Worm (Caenorhabditis elegans) whole organism, mixed stage, embryonic: Measurements from ENCODE around the gene Y7A5A.10.

ENCODE experiments used
- M03D4.4 ChIP-seq: sonication (generic microtip); optimal IDR thresholded peaks from 2 replicates; lab custom pipeline; 2017; ENCODE audit warnings: mild to moderate bottlenecking, missing genetic modification characterization, missing compliant biosample characterization
- bed-3 ChIP-seq: fragments of 200-800 bp; sonication (Bioruptor generic); optimal IDR thresholded peaks from 3 replicates; lab custom pipeline; 2018; ENCODE audit warnings: mild to moderate bottlenecking, missing genetic modification characterization, moderate library complexity, missing compliant biosample characterization
- blmp-1 ChIP-seq: fragments of 150-350 bp; optimal IDR thresholded peaks from 2 replicates; lab custom pipeline; 2014; ENCODE audit warnings: missing biosample characterization, missing genetic modification characterization
- ceh-39 ChIP-seq: fragments of 150-350 bp; optimal IDR thresholded peaks from 2 replicates; lab custom pipeline; 2014; ENCODE audit warnings: missing biosample characterization, missing genetic modification characterization
- ceh-43 ChIP-seq: fragments of 200-800 bp; sonication (Bioruptor generic); optimal IDR thresholded peaks from 2 replicates; lab custom pipeline; 2018; ENCODE audit warnings: mild to moderate bottlenecking, missing genetic modification characterization, moderate library complexity, missing compliant biosample characterization
- ceh-83 ChIP-seq: fragments of 200-800 bp; sonication (Bioruptor generic); optimal IDR thresholded peaks from 2 replicates; lab custom pipeline; 2018; ENCODE audit warnings: mild to moderate bottlenecking, missing genetic modification characterization, missing compliant biosample characterization
- ces-1 ChIP-seq: fragments of 150-350 bp; optimal IDR thresholded peaks from 2 replicates; lab custom pipeline; 2014; ENCODE audit warnings: missing biosample characterization, missing genetic modification reagents, missing genetic modification characterization
- cnd-1 ChIP-seq: fragments of 200-800 bp; sonication (Bioruptor generic); optimal IDR thresholded peaks from 2 replicates; lab custom pipeline; 2018; ENCODE audit warnings: mild to moderate bottlenecking, missing genetic modification characterization, missing compliant biosample characterization
- drap-1 ChIP-seq: fragments of 200-800 bp; sonication (Bioruptor generic); optimal IDR thresholded peaks from 3 replicates; lab custom pipeline; 2018; ENCODE audit warnings: mild to moderate bottlenecking, missing genetic modification characterization, missing compliant biosample characterization
- elt-1 ChIP-seq: sonication (generic microtip); optimal IDR thresholded peaks from 2 replicates; lab custom pipeline; 2017; ENCODE audit warnings: missing genetic modification characterization, mild to moderate bottlenecking, missing compliant biosample characterization, antibody characterized with exemption, moderate library complexity, borderline replicate concordance; ENCODE audit not compliant: insufficient read depth
- elt-3 ChIP-seq: fragments of 150-350 bp; optimal IDR thresholded peaks from 2 replicates; lab custom pipeline; 2014; ENCODE audit warnings: missing biosample characterization, missing genetic modification characterization
- flh-1 ChIP-seq: fragments of 200-800 bp; sonication (Bioruptor generic); optimal IDR thresholded peaks from 2 replicates; lab custom pipeline; 2018; ENCODE audit warnings: mild to moderate bottlenecking, missing genetic modification characterization, moderate library complexity, missing compliant biosample characterization
- ham-2 ChIP-seq: fragments of 200-800 bp; sonication (Bioruptor generic); optimal IDR thresholded peaks from 2 replicates; lab custom pipeline; 2018; ENCODE audit warnings: mild to moderate bottlenecking, missing genetic modification characterization, missing compliant biosample characterization
- lin-13 ChIP-seq: fragments of 150-350 bp; optimal IDR thresholded peaks from 2 replicates; lab custom pipeline; 2014; ENCODE audit warnings: missing biosample characterization, missing genetic modification characterization
- lin-32 ChIP-seq: fragments of 200-800 bp; sonication (Bioruptor generic); optimal IDR thresholded peaks from 2 replicates; lab custom pipeline; 2018; ENCODE audit warnings: mild to moderate bottlenecking, missing genetic modification characterization, missing compliant biosample characterization
- lsy-2 ChIP-seq: fragments of 150-350 bp; optimal IDR thresholded peaks from 2 replicates; lab custom pipeline; 2014; ENCODE audit warnings: missing biosample characterization, missing genetic modification characterization
- mab-5 ChIP-seq: fragments of 150-350 bp; optimal IDR thresholded peaks from 2 replicates; lab custom pipeline; 2014; ENCODE audit warnings: missing biosample characterization, missing genetic modification characterization
- mep-1 ChIP-seq: fragments of 150-350 bp; optimal IDR thresholded peaks from 2 replicates; lab custom pipeline; 2017; ENCODE audit warnings: missing biosample characterization, missing genetic modification reagents, missing genetic modification characterization, inconsistent platforms
- mls-2 ChIP-seq: sonication (generic microtip); optimal IDR thresholded peaks from 2 replicates; lab custom pipeline; 2016; ENCODE audit warnings: mild to moderate bottlenecking, missing genetic modification characterization, moderate library complexity, missing compliant biosample characterization
- nhr-237 ChIP-seq: fragments of 150-350 bp; optimal IDR thresholded peaks from 2 replicates; lab custom pipeline; 2014; ENCODE audit warnings: missing biosample characterization, missing genetic modification characterization
- nhr-76 ChIP-seq: sonication (generic microtip); optimal IDR thresholded peaks from 2 replicates; lab custom pipeline; 2017; ENCODE audit warnings: missing biosample characterization, missing genetic modification characterization
- pha-4 ChIP-seq: fragments of 150-350 bp; optimal IDR thresholded peaks from 2 replicates; lab custom pipeline; 2018; ENCODE audit warnings: missing biosample characterization, missing genetic modification reagents, missing genetic modification characterization
- sem-2 ChIP-seq: fragments of 200-800 bp; sonication (Bioruptor generic); optimal IDR thresholded peaks from 2 replicates; lab custom pipeline; 2018; ENCODE audit warnings: mild to moderate bottlenecking, missing genetic modification characterization, missing compliant biosample characterization
- snpc-4 ChIP-seq: fragments of 150-350 bp; optimal IDR thresholded peaks from 2 replicates; lab custom pipeline; 2014; ENCODE audit warnings: missing biosample characterization, missing genetic modification characterization
- sptf-1 ChIP-seq: sonication (generic microtip); optimal IDR thresholded peaks from 2 replicates; lab custom pipeline; 2017; ENCODE audit warnings: mild to moderate bottlenecking, missing genetic modification characterization, moderate library complexity, missing compliant biosample characterization
- tbx-8 ChIP-seq: fragments of 200-800 bp; sonication (Bioruptor generic); optimal IDR thresholded peaks from 2 replicates; lab custom pipeline; 2018; ENCODE audit warnings: mild to moderate bottlenecking, missing genetic modification characterization, moderate library complexity, missing compliant biosample characterization
- unc-39 ChIP-seq: fragments of 150-350 bp; optimal IDR thresholded peaks from 2 replicates; lab custom pipeline; 2014; ENCODE audit warnings: missing biosample characterization, missing genetic modification characterization
- unc-62 ChIP-seq: fragments of 150-350 bp; optimal IDR thresholded peaks from 2 replicates; lab custom pipeline; 2014; ENCODE audit warnings: missing biosample characterization, missing genetic modification reagents, missing genetic modification characterization
- zip-8 ChIP-seq: fragments of 150-350 bp; optimal IDR thresholded peaks from 2 replicates; lab custom pipeline; 2014; ENCODE audit warnings: missing biosample characterization, missing genetic modification characterization
- ztf-11 ChIP-seq: fragments of 150-350 bp; optimal IDR thresholded peaks from 2 replicates; lab custom pipeline; 2014; ENCODE audit warnings: missing biosample characterization, missing genetic modification characterization

The Y7A5A.10 gene

ce11 chrX:15766147-15766546, 28.7 kb downstream of the Y7A5A.10 start, which contains the start of gene bus-17:
Gene bus-17 (minus strand): TSS chrX:15766354.
- TF ChIP-seq blmp-1 (tag; lab: Kevin White, UChicago) (no peak), elt-1 (tag; lab: Kevin White, UChicago) (peak; percentile 73)

- no peak for TF ChIP-seq ham-2 (GFP tag; lab: Kevin White, UChicago)
- TF ChIP-seq unc-39 (tag; lab: Kevin White, UChicago) = no peak
- no peak for TF ChIP-seq ceh-83 (GFP tag; lab: Kevin White, UChicago)
- no peak for TF ChIP-seq sem-2 (GFP tag; lab: Kevin White, UChicago)
- no peak for TF ChIP-seq M03D4.4
- TF ChIP-seq sptf-1 = no peak
- TF ChIP-seq ztf-11 = no peak
- TF ChIP-seq nhr-76 (tag; lab: Kevin White, UChicago) = no peak
- TF ChIP-seq ceh-43 (GFP tag; lab: Kevin White, UChicago) = no peak
- no peak for TF ChIP-seq elt-3 (tag; lab: Kevin White, UChicago)
- TF ChIP-seq lsy-2 = no peak
- TF ChIP-seq drap-1 = no peak
Observed at ce11 chrX:15759222-15759621, 35.7 kb downstream of the Y7A5A.10 start.

DNA sequence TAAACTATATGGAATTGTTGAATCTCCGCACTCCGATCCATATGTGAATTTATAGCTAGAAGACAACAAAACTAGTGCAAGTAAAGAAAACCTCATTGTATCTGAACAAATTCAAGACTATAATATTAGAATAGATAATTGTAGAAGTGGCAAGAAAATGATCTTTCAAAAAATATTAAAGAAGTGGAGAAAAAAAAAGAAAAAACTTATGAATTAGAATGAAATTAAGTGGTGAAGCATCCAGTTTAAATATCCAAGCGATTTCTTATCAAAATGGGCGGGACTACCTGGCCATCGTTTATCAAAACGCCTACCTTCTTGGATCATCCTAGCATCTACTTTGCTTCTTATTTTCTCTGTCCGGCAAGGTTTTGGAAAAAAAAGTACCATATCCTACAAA, 37.7 kb downstream of the Y7A5A.10 start, which contains the start of gene wrt-4:
wrt-4 (minus strand) TSS at position 101 of the 400 bp plus-strand sequence.
- TF ChIP-seq ceh-43 (GFP tag; lab: Kevin White, UChicago) = no peak
- TF ChIP-seq unc-39 (tag; lab: Kevin White, UChicago) = no peak
- no peak for TF ChIP-seq blmp-1 (tag; lab: Kevin White, UChicago)
- TF ChIP-seq cnd-1 (tag; lab: Kevin White, UChicago) = no peak
- TF ChIP-seq ceh-83 (GFP tag; lab: Kevin White, UChicago) = no peak
- no peak for TF ChIP-seq ham-2 (GFP tag; lab: Kevin White, UChicago)
- no peak for TF ChIP-seq ztf-11
- TF ChIP-seq mep-1 (tag; lab: Kevin White, UChicago) = no peak
- TF ChIP-seq mls-2 (tag; lab: Kevin White, UChicago) = no peak
- TF ChIP-seq zip-8 (tag; lab: Kevin White, UChicago) = no peak
- no peak for TF ChIP-seq tbx-8
- TF ChIP-seq nhr-76 (tag; lab: Kevin White, UChicago) = no peak
- no peak for TF ChIP-seq lin-13 (tag; lab: Kevin White, UChicago)
- no peak for TF ChIP-seq ces-1 (GFP tag; lab: Kevin White, UChicago)
- TF ChIP-seq lsy-2 = no peak

- no peak for TF ChIP-seq lin-32 (GFP tag; lab: Kevin White, UChicago)
Observed at ce11 chrX:15751245-15751644, 43.6 kb downstream of the Y7A5A.10 start.

ce11 chrX:15747814-15748213, 47.1 kb downstream of the Y7A5A.10 start:
- TF ChIP-seq ceh-39 (tag; lab: Kevin White, UChicago) (no peak), blmp-1 (tag; lab: Kevin White, UChicago) (no peak), elt-1 (tag; lab: Kevin White, UChicago) (no peak), drap-1 (peak; percentile 18), snpc-4 (tag; lab: Kevin White, UChicago) (no peak)

DNA sequence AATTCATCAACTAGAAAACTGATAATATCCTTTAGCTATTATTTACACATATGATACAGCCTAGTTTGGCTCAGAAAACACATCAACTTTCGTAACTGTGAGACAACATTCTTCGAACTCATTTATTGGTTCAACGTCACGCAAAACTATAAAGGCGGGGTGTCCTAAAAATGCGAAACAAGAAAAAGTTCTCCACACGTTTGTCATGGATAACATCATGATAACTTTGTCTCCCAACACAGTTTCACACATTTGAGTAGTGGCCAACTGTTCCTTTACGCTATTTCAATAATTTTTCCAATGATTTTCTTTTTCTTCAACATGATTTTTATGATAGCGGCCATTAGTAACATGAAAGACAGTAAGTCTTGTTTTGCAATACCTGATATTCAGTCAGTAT, 48.2 kb downstream of the Y7A5A.10 start, which contains the start of gene srxa-9:
srxa-9 (plus strand) TSS at position 301 of the 400 bp plus-strand sequence.
- TF ChIP-seq elt-3 (tag; lab: Kevin White, UChicago) (no peak), M03D4.4 (no peak), lin-13 (tag; lab: Kevin White, UChicago) (no peak), pha-4 (tag; lab: Kevin White, UChicago) (no peak), ceh-39 (tag; lab: Kevin White, UChicago) (no peak), lin-32 (GFP tag; lab: Kevin White, UChicago) (no peak), sem-2 (GFP tag; lab: Kevin White, UChicago) (no peak), tbx-8 (no peak), mep-1 (tag; lab: Kevin White, UChicago) (no peak), elt-1 (tag; lab: Kevin White, UChicago) (no peak), nhr-237 (tag; lab: Kevin White, UChicago) (no peak), ceh-83 (GFP tag; lab: Kevin White, UChicago) (no peak), flh-1 (GFP tag; lab: Kevin White, UChicago) (no peak), bed-3 (GFP tag; lab: Kevin White, UChicago) (no peak), unc-62 (GFP tag; lab: Kevin White, UChicago) (no peak), mls-2 (tag; lab: Kevin White, UChicago) (no peak), mab-5 (tag; lab: Kevin White, UChicago) (no peak)
